Worm (Caenorhabditis elegans): ENCODE data around the gene C28H8.8.
A peak's percentile ranks its signal among the peaks of the same experiment; 100 is the strongest.

Gene C28H8.8

ce11 chrIII:5878215-5878614, 10.4 kb downstream of the C28H8.8 start, which contains the start of the genes mig-21 and F01F1.2:
mig-21 (minus strand) TSS chrIII:5878380.
F01F1.2 (plus strand) TSS chrIII:5878554.
- TF ChIP-seq lsy-2 (tag; optimal IDR thresholded peaks at IDR 0.05) (peak in 1 of 2 experiments; percentile 75), nhr-25 (tag; optimal IDR thresholded peaks at IDR 0.05; ENCODE audit: borderline replicate concordance, insufficient read depth) (no peak), ceh-62 (tag; optimal IDR thresholded peaks at IDR 0.05) (no peak), mes-2 (tag; optimal IDR thresholded peaks at IDR 0.05; ENCODE audit: poor library complexity, severe bottlenecking) (peak; percentile 31), nhr-76 (tag; optimal IDR thresholded peaks at IDR 0.05) (no peak), lin-38 (GFP tag; IDR thresholded peaks at IDR 0.05) (peak; percentile 49; the same call in 1 of the 2 replicates)

- TF ChIP-seq hmg-1.1 (GFP tag; IDR thresholded peaks at IDR 0.05) (0 out of 2 replicates have a peak, but pooled peaks have one; percentile 12), mep-1 (tag; optimal IDR thresholded peaks at IDR 0.05) (peak; percentile 34), set-16 (GFP tag; IDR thresholded peaks at IDR 0.05) (no peak), aha-1 (tag) (peak; percentile 78), unc-62 (GFP tag; optimal IDR thresholded peaks at IDR 0.05 in 1 of 2) (peak in 1 of 2 experiments; percentile 72), unc-62 (tag; optimal IDR thresholded peaks at IDR 0.05) (no peak), zip-2 (tag; optimal IDR thresholded peaks at IDR 0.05) (no peak), php-3 (GFP tag; IDR thresholded peaks at IDR 0.05) (0 out of 2 replicates have a peak, but pooled peaks have one; percentile 18), hlh-30 (tag; optimal IDR thresholded peaks at IDR 0.05; ENCODE audit: insufficient read depth) (peak; percentile 83), mdt-29 (GFP tag; IDR thresholded peaks at IDR 0.05) (peak; percentile 96), dmd-6 (GFP tag; IDR thresholded peaks at IDR 0.05) (peak; percentile 57), hlh-11 (tag; optimal IDR thresholded peaks at IDR 0.05) (peak; percentile 65), ctbp-1 (GFP tag; IDR thresholded peaks at IDR 0.05) (no peak), dve-1 (tag; optimal IDR thresholded peaks at IDR 0.05; ENCODE audit: insufficient read depth) (peak; percentile 80), nhr-28 (tag; optimal IDR thresholded peaks at IDR 0.05) (peak; percentile 57), lin-39 (tag; optimal IDR thresholded peaks at IDR 0.05) (no peak), daf-16 (GFP tag; optimal IDR thresholded peaks at IDR 0.05) (no peak), daf-16 (tag; optimal IDR thresholded peaks at IDR 0.05) (peak; percentile 61)
These were observed 11.5 kb downstream of the C28H8.8 start for ce11 chrIII:5876867-5877641.

- TF ChIP-seq T20F7.1 (GFP tag; optimal IDR thresholded peaks at IDR 0.05) = no peak
- no peak for TF ChIP-seq F44E2.7 (GFP tag; IDR thresholded peaks at IDR 0.05)
- TF ChIP-seq pha-4 (GFP tag; IDR thresholded peaks at IDR 0.05) = no peak
- TF ChIP-seq pha-4 (tag; optimal IDR thresholded peaks at IDR 0.05) = no peak
- no peak for TF ChIP-seq D1046.2 (GFP tag; IDR thresholded peaks at IDR 0.05)
- no peak for TF ChIP-seq ctbp-1 (GFP tag; IDR thresholded peaks at IDR 0.05)
- TF ChIP-seq ama-1 (optimal IDR thresholded peaks at IDR 0.05) = peak; percentile 97
- no peak for TF ChIP-seq ZK546.5 (tag; optimal IDR thresholded peaks at IDR 0.05)
- TF ChIP-seq daf-16 (GFP tag; optimal IDR thresholded peaks at IDR 0.05) = no peak
- TF ChIP-seq daf-16 (tag; optimal IDR thresholded peaks at IDR 0.05) = no peak
- no peak for TF ChIP-seq nhr-42 (GFP tag; IDR thresholded peaks at IDR 0.05)
- no peak for TF ChIP-seq skn-1 (tag; optimal IDR thresholded peaks at IDR 0.05)
- TF ChIP-seq unc-39 (tag; optimal IDR thresholded peaks at IDR 0.05) = no peak
- TF ChIP-seq tag-97 (GFP tag; IDR thresholded peaks at IDR 0.05) = no peak
- no peak for TF ChIP-seq sdz-12 (GFP tag; optimal IDR thresholded peaks at IDR 0.05)
- TF ChIP-seq aha-1 (tag) = no peak
- no peak for TF ChIP-seq ceh-62 (tag; optimal IDR thresholded peaks at IDR 0.05)
- no peak for TF ChIP-seq ztf-11 (tag; optimal IDR thresholded peaks at IDR 0.05)
- no peak for TF ChIP-seq arid-1 (GFP tag; conservative IDR thresholded peaks at IDR 0.05)
- TF ChIP-seq Y5F2A.4 (GFP tag; optimal IDR thresholded peaks at IDR 0.05) = no peak
- TF ChIP-seq gei-8 (GFP tag; optimal IDR thresholded peaks at IDR 0.05) = no peak
- no peak for TF ChIP-seq duxl-1 (tag; optimal IDR thresholded peaks at IDR 0.05; ENCODE audit: poor library complexity)
- TF ChIP-seq nhr-6 (tag; optimal IDR thresholded peaks at IDR 0.05) = no peak
- TF ChIP-seq hlh-11 (tag; optimal IDR thresholded peaks at IDR 0.05) = peak; percentile 32
- no peak for TF ChIP-seq nhr-25 (tag; optimal IDR thresholded peaks at IDR 0.05; ENCODE audit: borderline replicate concordance, insufficient read depth)
- TF ChIP-seq daf-8 (GFP tag; IDR thresholded peaks at IDR 0.05) = no peak
- no peak for TF ChIP-seq nhr-10 (tag; optimal IDR thresholded peaks at IDR 0.05)
- no peak for TF ChIP-seq R02D3.7 (tag; optimal IDR thresholded peaks at IDR 0.05)
- no peak for TF ChIP-seq lir-3 (tag; optimal IDR thresholded peaks at IDR 0.05)
- peak; percentile 13; the same call in 1 of the 2 replicates for TF ChIP-seq dmd-6 (GFP tag; IDR thresholded peaks at IDR 0.05)
- peak; percentile 7 for TF ChIP-seq nhr-28 (tag; optimal IDR thresholded peaks at IDR 0.05)
These were observed 12.4 kb downstream of the C28H8.8 start, which contains the start of gene aldo-2 for ce11 chrIII:5876140-5876675. aldo-2 (minus strand) TSS chrIII:5876625.
